Fruit fly (Drosophila melanogaster) whole organism, embryonic: ENCODE data around the gene CG42263.

Source experiments
- Adf1 ChIP-seq: fragments of 200-800 bp; sonication (Bioruptor generic); IDR thresholded peaks from 2 replicates; pipeline ENCODE4 v1.3.6; 2022; ENCODE audit warnings: missing biosample characterization, missing genetic modification characterization
- Atf6 ChIP-seq: fragments of 200-800 bp; sonication (Bioruptor generic); IDR thresholded peaks from 2 replicates; pipeline ENCODE4 v1.3.6; 2022; ENCODE audit warnings: missing biosample characterization, missing genetic modification characterization
- Awh ChIP-seq: fragments of 200-800 bp; sonication (Bioruptor generic); IDR thresholded peaks from 2 replicates; pipeline ENCODE4, ENCODE4 v1.3.6; 2022; ENCODE audit warnings: missing biosample characterization, missing genetic modification characterization
- CG12391 ChIP-seq: fragments of 200-800 bp; sonication (Bioruptor generic); optimal IDR thresholded peaks from 3 replicates; lab custom pipeline; 2018; ENCODE audit warnings: missing biosample characterization, mild to moderate bottlenecking, missing genetic modification characterization, moderate library complexity
- CG13296 ChIP-seq: fragments of 200-800 bp; sonication (Bioruptor generic); optimal IDR thresholded peaks from 3 replicates; lab custom pipeline; 2018; ENCODE audit warnings: missing biosample characterization, mild to moderate bottlenecking, missing genetic modification characterization
- CG13894 ChIP-seq: fragments of 200-800 bp; sonication (Bioruptor generic); optimal IDR thresholded peaks from 3 replicates; lab custom pipeline; 2018; ENCODE audit warnings: missing biosample characterization, mild to moderate bottlenecking, missing genetic modification characterization, moderate library complexity
- CG2116 ChIP-seq: fragments of 200-800 bp; sonication (Bioruptor generic); optimal IDR thresholded peaks from 3 replicates; lab custom pipeline; 2018; ENCODE audit warnings: missing biosample characterization, mild to moderate bottlenecking, missing genetic modification characterization
- CG4360 ChIP-seq: fragments of 200-800 bp; sonication (Bioruptor generic); IDR thresholded peaks from 2 replicates; pipeline ENCODE4 v1.3.6; 2022; ENCODE audit warnings: missing biosample characterization, missing genetic modification characterization
- CG4617 ChIP-seq: fragments of 200-800 bp; sonication (Bioruptor generic); optimal IDR thresholded peaks from 3 replicates; lab custom pipeline; 2016; ENCODE audit warnings: missing biosample characterization, missing genetic modification characterization, borderline replicate concordance
- CG6854 ChIP-seq: fragments of 200-800 bp; sonication (Bioruptor generic); optimal IDR thresholded peaks from 3 replicates; lab custom pipeline; 2017; ENCODE audit warnings: missing biosample characterization, mild to moderate bottlenecking, missing genetic modification characterization
- CG7357 ChIP-seq: fragments of 200-800 bp; sonication (Bioruptor generic); IDR thresholded peaks from 3 replicates; pipeline ENCODE4 v1.3.6; 2022; ENCODE audit warnings: missing biosample characterization, missing genetic modification characterization
- CG9215 ChIP-seq: fragments of 200-800 bp; sonication (Bioruptor generic); IDR thresholded peaks from 2 replicates; pipeline ENCODE4 v1.3.6; 2022; ENCODE audit warnings: missing biosample characterization, missing genetic modification characterization
- CG9727 ChIP-seq: fragments of 200-800 bp; sonication (Bioruptor generic); optimal IDR thresholded peaks from 3 replicates; lab custom pipeline; 2017; ENCODE audit warnings: missing biosample characterization, mild to moderate bottlenecking, missing genetic modification characterization
- CG9932 ChIP-seq: fragments of 200-800 bp; sonication (Bioruptor generic); IDR thresholded peaks from 2 replicates; pipeline ENCODE4 v1.3.6; 2022; ENCODE audit warnings: missing biosample characterization, missing genetic modification characterization
- CkIIα-i1 ChIP-seq: fragments of 200-800 bp; sonication (Bioruptor generic); IDR thresholded peaks from 2 replicates; pipeline ENCODE4 v1.3.6; 2022; ENCODE audit warnings: missing biosample characterization, missing genetic modification characterization
- Gug ChIP-seq: fragments of 200-800 bp; sonication (Bioruptor generic); IDR thresholded peaks from 4 replicates; pipeline ENCODE4 v1.3.6; 2022; ENCODE audit warnings: missing biosample characterization, missing genetic modification characterization
- HLH54F ChIP-seq: fragments of 200-800 bp; sonication (Bioruptor generic); optimal IDR thresholded peaks from 3 replicates; lab custom pipeline; 2016; ENCODE audit warnings: missing biosample characterization, missing genetic modification characterization
- Hand ChIP-seq: fragments of 200-800 bp; sonication (Bioruptor generic); optimal IDR thresholded peaks from 2 replicates; lab custom pipeline; 2017; ENCODE audit warnings: mild to moderate bottlenecking, missing biosample characterization, missing genetic modification reagents, missing genetic modification characterization
- Hsf ChIP-seq: fragments of 200-800 bp; sonication (Bioruptor generic); optimal IDR thresholded peaks from 3 replicates; lab custom pipeline; 2016; ENCODE audit warnings: missing biosample characterization, missing genetic modification characterization
- Kr ChIP-seq: fragments of 200-800 bp; sonication (Bioruptor generic); optimal IDR thresholded peaks from 2 replicates; lab custom pipeline; 2017; ENCODE audit warnings: missing biosample characterization, mild to moderate bottlenecking, missing genetic modification characterization
- NC2β ChIP-seq: fragments of 200-800 bp; sonication (Bioruptor generic); optimal IDR thresholded peaks from 2 replicates; lab custom pipeline; 2016; ENCODE audit warnings: missing biosample characterization, missing genetic modification characterization
- Nf-YC ChIP-seq: fragments of 200-800 bp; optimal IDR thresholded peaks from 3 replicates; lab custom pipeline; 2019; ENCODE audit warnings: missing biosample characterization, mild to moderate bottlenecking, missing genetic modification characterization, moderate library complexity
- NfI ChIP-seq: fragments of 200-800 bp; sonication (Bioruptor generic); optimal IDR thresholded peaks from 3 replicates; lab custom pipeline; 2018; ENCODE audit warnings: missing biosample characterization, mild to moderate bottlenecking, missing genetic modification characterization, moderate library complexity
- Rfx ChIP-seq: fragments of 200-800 bp; sonication (Bioruptor generic); IDR thresholded peaks from 2 replicates; pipeline ENCODE4 v1.3.6; 2022; ENCODE audit warnings: missing biosample characterization, missing genetic modification characterization
- Scr ChIP-seq: fragments of 200-800 bp; sonication (Bioruptor generic); IDR thresholded peaks from 2 replicates; pipeline ENCODE4 v1.3.6; 2022; ENCODE audit warnings: missing biosample characterization, missing genetic modification characterization; ENCODE audit not compliant: partially characterized antibody
- ato ChIP-seq: fragments of 200-800 bp; sonication (Bioruptor generic); IDR thresholded peaks from 2 replicates; pipeline ENCODE4 v1.3.6; 2022; ENCODE audit warnings: missing biosample characterization, missing genetic modification characterization; ENCODE audit not compliant: partially characterized antibody
- az2 ChIP-seq: fragments of 200-800 bp; sonication (Bioruptor generic); optimal IDR thresholded peaks from 3 replicates; lab custom pipeline; 2016; ENCODE audit warnings: missing biosample characterization, missing genetic modification characterization
- bcd ChIP-seq: fragments of 200-800 bp; sonication (Bioruptor generic); optimal IDR thresholded peaks from 2 replicates; lab custom pipeline; 2017; ENCODE audit warnings: missing biosample characterization, mild to moderate bottlenecking, missing genetic modification characterization
- bsh ChIP-seq, 2 experiments: fragments of 200-800 bp; sonication (Bioruptor generic); optimal IDR thresholded peaks; 2 replicates each; lab custom pipeline; 2017 to 2018; ENCODE audit warnings: mild to moderate bottlenecking in 2 of 2, missing biosample characterization in 2 of 2, missing genetic modification characterization in 2 of 2, moderate library complexity in 1 of 2
- chn ChIP-seq: fragments of 200-800 bp; sonication (Bioruptor generic); optimal IDR thresholded peaks from 2 replicates; lab custom pipeline; 2016; ENCODE audit warnings: missing biosample characterization, missing genetic modification characterization
- ci ChIP-seq: fragments of 200-800 bp; sonication (Bioruptor generic); IDR thresholded peaks from 3 replicates; pipeline ENCODE4 v1.3.6; 2022; ENCODE audit warnings: missing biosample characterization, missing genetic modification characterization
- dm ChIP-seq: fragments of 200-800 bp; sonication (Bioruptor generic); optimal IDR thresholded peaks from 3 replicates; lab custom pipeline; 2016; ENCODE audit warnings: missing biosample characterization, missing genetic modification characterization
- dmrt99B ChIP-seq: fragments of 200-800 bp; sonication (Bioruptor generic); optimal IDR thresholded peaks from 2 replicates; lab custom pipeline; 2018; ENCODE audit warnings: missing biosample characterization, mild to moderate bottlenecking, missing genetic modification characterization, moderate library complexity
- gem ChIP-seq: fragments of 200-800 bp; sonication (Bioruptor generic); optimal IDR thresholded peaks from 2 replicates; lab custom pipeline; 2019; ENCODE audit warnings: missing biosample characterization, mild to moderate bottlenecking, missing genetic modification characterization, moderate library complexity
- h ChIP-seq: fragments of >200 bp; optimal IDR thresholded peaks from 2 replicates; lab custom pipeline; 2017
- ken ChIP-seq: fragments of 200-800 bp; sonication (Bioruptor generic); IDR thresholded peaks from 3 replicates; pipeline ENCODE4 v1.3.6; 2022; ENCODE audit warnings: missing biosample characterization, missing genetic modification characterization
- lab ChIP-seq: fragments of 200-800 bp; sonication (Bioruptor generic); optimal IDR thresholded peaks from 3 replicates; lab custom pipeline; 2017; ENCODE audit warnings: missing biosample characterization, missing genetic modification characterization, mild to moderate bottlenecking, moderate library complexity, missing genetic modification reagents
- lola ChIP-seq, 3 experiments: fragments of >200 bp in 2 of 3; fragments of 200-800 bp in 1 of 3; sonication (Bioruptor generic) in 1 of 3; optimal IDR thresholded peaks; 2 replicates each; lab custom pipeline; 2017 to 2019; ENCODE audit warnings: missing biosample characterization in 3 of 3, missing genetic modification characterization in 3 of 3, mild to moderate bottlenecking in 1 of 3, moderate library complexity in 1 of 3
- maf-S ChIP-seq: fragments of 200-800 bp; sonication (Bioruptor generic); optimal IDR thresholded peaks from 2 replicates; lab custom pipeline; 2016; ENCODE audit warnings: missing biosample characterization, missing genetic modification characterization
- nerfin-2 ChIP-seq: fragments of 200-800 bp; sonication (Bioruptor generic); IDR thresholded peaks from 2 replicates; pipeline ENCODE4 v1.3.6; 2022; ENCODE audit warnings: missing biosample characterization, missing genetic modification characterization; ENCODE audit not compliant: partially characterized antibody
- odd ChIP-seq: fragments of 200-800 bp; sonication (Bioruptor generic); optimal IDR thresholded peaks from 2 replicates; lab custom pipeline; 2017; ENCODE audit warnings: missing biosample characterization, mild to moderate bottlenecking, missing genetic modification characterization
- otp ChIP-seq: fragments of 200-800 bp; sonication (Bioruptor generic); IDR thresholded peaks from 3 replicates; pipeline ENCODE4, ENCODE4 v1.3.6; 2022; ENCODE audit warnings: missing biosample characterization, missing genetic modification characterization
- ranshi ChIP-seq: fragments of 200-800 bp; sonication (Bioruptor generic); IDR thresholded peaks from 2 replicates; pipeline ENCODE4 v1.3.6; 2022; ENCODE audit warnings: missing biosample characterization, missing genetic modification characterization
- repo ChIP-seq: fragments of 200-800 bp; sonication (Bioruptor generic); optimal IDR thresholded peaks from 2 replicates; lab custom pipeline; 2016; ENCODE audit warnings: missing biosample characterization, missing genetic modification characterization
- rib ChIP-seq: fragments of 200-800 bp; sonication (Bioruptor generic); IDR thresholded peaks from 2 replicates; pipeline ENCODE4 v1.3.6; 2022; ENCODE audit warnings: missing biosample characterization, missing genetic modification characterization
- sens-2 ChIP-seq: fragments of 200-800 bp; sonication (Bioruptor generic); IDR thresholded peaks from 2 replicates; pipeline ENCODE4 v1.3.6; 2022; ENCODE audit warnings: missing biosample characterization, missing genetic modification characterization
- seq ChIP-seq: fragments of 200-800 bp; sonication (Bioruptor generic); IDR thresholded peaks from 2 replicates; pipeline ENCODE4 v1.3.6; 2022; ENCODE audit warnings: missing biosample characterization, missing genetic modification characterization
- sob ChIP-seq: fragments of 200-800 bp; sonication (Bioruptor generic); IDR thresholded peaks from 2 replicates; pipeline ENCODE4 v1.3.6; 2022; ENCODE audit warnings: missing biosample characterization, missing genetic modification characterization
- sqz ChIP-seq: fragments of 200-800 bp; sonication (Bioruptor generic); optimal IDR thresholded peaks from 3 replicates; lab custom pipeline; 2018; ENCODE audit warnings: missing biosample characterization, mild to moderate bottlenecking, missing genetic modification characterization
- tgo ChIP-seq: fragments of 200-800 bp; sonication (Bioruptor generic); IDR thresholded peaks from 3 replicates; pipeline ENCODE4 v1.3.6; 2022; ENCODE audit warnings: missing biosample characterization, missing genetic modification characterization
- tna ChIP-seq: fragments of 200-800 bp; sonication (Bioruptor generic); IDR thresholded peaks from 2 replicates; pipeline ENCODE4 v1.3.6; 2022; ENCODE audit warnings: missing biosample characterization, missing genetic modification characterization; ENCODE audit not compliant: partially characterized antibody
- vvl ChIP-seq: fragments of 200-800 bp; sonication (Bioruptor generic); IDR thresholded peaks from 2 replicates; pipeline ENCODE4 v1.3.6; 2022; ENCODE audit warnings: missing biosample characterization, missing genetic modification characterization

CG42263 gene

dm6 chr3L:19905427-19905826 lies 50.2 kb downstream of the CG42263 start (continued):
- TF ChIP-seq lab (GFP tag; lab: Kevin White, UChicago) (peak; percentile 11), CG6854 (GFP tag; lab: Kevin White, UChicago) (no peak), nerfin-2 (GFP tag; lab: Robert Waterston, UW) (no peak), repo (no peak), tgo (GFP tag; lab: Robert Waterston, UW) (no peak), Hsf (GFP tag; lab: Kevin White, UChicago) (peak; percentile 40), Atf6 (no peak), dm (no peak), CG12391 (tag; lab: Kevin White, UChicago) (no peak), CG7357 (GFP tag; lab: Robert Waterston, UW) (no peak), otp (0 out of 3 replicates have a peak, but pooled peaks have one; percentile 14), tna (GFP tag; lab: Robert Waterston, UW) (no peak), sob (GFP tag; lab: Robert Waterston, UW) (no peak), NfI (no peak), sens-2 (GFP tag; lab: Robert Waterston, UW) (no peak; the same call in 1 of the 2 replicates), CG13296 (GFP tag; lab: Kevin White, UChicago) (no peak), az2 (GFP tag; lab: Kevin White, UChicago) (peak; percentile 17), ken (GFP tag; lab: Robert Waterston, UW) (no peak), rib (GFP tag; lab: Robert Waterston, UW) (no peak), NC2β (GFP tag; lab: Kevin White, UChicago) (no peak), lola (GFP tag; optimal IDR thresholded peaks at IDR 0.05; lab: Kevin White, UChicago) (no peak), dmrt99B (tag; lab: Kevin White, UChicago) (peak; percentile 16), Gug (peak; percentile 14; the same call in 1 of the 4 replicates), ci (peak; percentile 46; the same call in 1 of the 3 replicates), sqz (no peak), gem (tag; lab: Kevin White, UChicago) (peak; percentile 28), CG9727 (GFP tag; lab: Kevin White, UChicago) (peak; percentile 12), HLH54F (GFP tag; lab: Kevin White, UChicago) (peak; percentile 17), Awh (GFP tag; lab: Robert Waterston, UW) (no peak), CkIIα-i1 (GFP tag; lab: Robert Waterston, UW) (no peak), CG4617 (no peak), h (lab: Kevin White, UChicago) (no peak), Rfx (GFP tag; lab: Robert Waterston, UW) (no peak), odd (no peak), ato (no peak), Scr (no peak), CG9932 (GFP tag; lab: Robert Waterston, UW) (peak; percentile 41), CG13894 (tag; lab: Kevin White, UChicago) (no peak), Hand (GFP tag; lab: Kevin White, UChicago) (no peak), seq (GFP tag; lab: Robert Waterston, UW) (no peak), Kr (GFP tag; lab: Kevin White, UChicago) (no peak), Adf1 (no peak), CG4360 (GFP tag; lab: Robert Waterston, UW) (no peak), chn (GFP tag; lab: Kevin White, UChicago) (peak; percentile 10), CG2116 (no peak), bcd (GFP tag; lab: Kevin White, UChicago) (peak; percentile 4), maf-S (GFP tag; lab: Kevin White, UChicago) (no peak), ranshi (GFP tag; lab: Robert Waterston, UW) (0 out of 2 replicates have a peak, but pooled peaks have one; percentile 20), Nf-YC (no peak), vvl (GFP tag; lab: Robert Waterston, UW) (no peak), bsh (GFP tag; optimal IDR thresholded peaks at IDR 0.05; lab: Kevin White, UChicago) (peak in 1 of 2 experiments; percentile 21), CG9215 (peak; percentile 58)
